Worm (Caenorhabditis elegans) whole organism, L1 larva: ENCODE data around the gene ZK856.7.

Experiments
- C04F5.9 ChIP-seq: sonication (generic microtip); optimal IDR thresholded peaks from 2 replicates; lab custom pipeline; 2016; ENCODE audit warnings: missing genetic modification characterization, missing compliant biosample characterization
- C34B4.2 ChIP-seq: sonication (generic microtip); optimal IDR thresholded peaks from 2 replicates; lab custom pipeline; 2017; ENCODE audit warnings: mild to moderate bottlenecking, missing genetic modification characterization, missing compliant biosample characterization
- aha-1 ChIP-seq: fragments of 150-350 bp; optimal IDR thresholded peaks from 2 replicates; lab custom pipeline; 2014; ENCODE audit warnings: missing biosample characterization, missing genetic modification characterization
- alr-1 ChIP-seq: fragments of 200-800 bp; sonication (Bioruptor generic); optimal IDR thresholded peaks from 2 replicates; lab custom pipeline; 2018; ENCODE audit warnings: borderline replicate concordance, mild to moderate bottlenecking, missing genetic modification characterization, missing compliant biosample characterization
- blmp-1 ChIP-seq: fragments of 150-350 bp; optimal IDR thresholded peaks from 2 replicates; lab custom pipeline; 2014; ENCODE audit warnings: missing biosample characterization, missing genetic modification characterization
- ceh-63 ChIP-seq: fragments of 200-800 bp; sonication (Bioruptor generic); optimal IDR thresholded peaks from 2 replicates; lab custom pipeline; 2018; ENCODE audit warnings: mild to moderate bottlenecking, missing genetic modification characterization, missing compliant biosample characterization
- ceh-90 ChIP-seq: sonication (generic microtip); optimal IDR thresholded peaks from 2 replicates; lab custom pipeline; 2016; ENCODE audit warnings: missing genetic modification characterization, missing compliant biosample characterization
- ces-1 ChIP-seq: fragments of 150-350 bp; optimal IDR thresholded peaks from 2 replicates; lab custom pipeline; 2014; ENCODE audit warnings: missing biosample characterization, missing genetic modification reagents, missing genetic modification characterization
- dsc-1 ChIP-seq: sonication (generic microtip); optimal IDR thresholded peaks from 2 replicates; lab custom pipeline; 2016; ENCODE audit warnings: mild to moderate bottlenecking, missing genetic modification characterization, missing compliant biosample characterization
- egl-13 ChIP-seq: sonication (generic microtip); optimal IDR thresholded peaks from 2 replicates; lab custom pipeline; 2016; ENCODE audit warnings: missing genotype, missing genetic modification reagents, missing genetic modification characterization, missing compliant biosample characterization
- ets-5 ChIP-seq: fragments of 200-800 bp; sonication (Bioruptor generic); IDR thresholded peaks from 2 replicates; pipeline ENCODE4 v1.3.6; 2022; ENCODE audit warnings: missing genetic modification characterization, missing compliant biosample characterization
- fkh-10 ChIP-seq: sonication (generic microtip); optimal IDR thresholded peaks from 2 replicates; lab custom pipeline; 2017; ENCODE audit warnings: missing biosample characterization, missing genetic modification reagents, missing genetic modification characterization
- fkh-4 ChIP-seq: sonication (generic microtip); optimal IDR thresholded peaks from 2 replicates; lab custom pipeline; 2016; ENCODE audit warnings: missing compliant biosample characterization, missing genetic modification characterization, borderline replicate concordance
- fkh-8 ChIP-seq: sonication (generic microtip); optimal IDR thresholded peaks from 2 replicates; lab custom pipeline; 2016; ENCODE audit warnings: mild to moderate bottlenecking, missing genetic modification characterization, missing compliant biosample characterization
- hlh-17 ChIP-seq: fragments of 200-800 bp; sonication (Bioruptor generic); optimal IDR thresholded peaks from 2 replicates; lab custom pipeline; 2018; ENCODE audit warnings: missing genetic modification characterization, mild to moderate bottlenecking, missing compliant biosample characterization, moderate library complexity, borderline replicate concordance
- hpl-2 ChIP-seq: fragments of 150-350 bp; optimal IDR thresholded peaks from 2 replicates; lab custom pipeline; 2014; ENCODE audit warnings: missing biosample characterization, missing genetic modification reagents, missing genetic modification characterization
- irx-1 ChIP-seq: sonication (generic microtip); optimal IDR thresholded peaks from 2 replicates; lab custom pipeline; 2016; ENCODE audit warnings: missing genetic modification characterization, missing compliant biosample characterization
- lin-14 ChIP-seq: fragments of 200-800 bp; sonication (Bioruptor generic); optimal IDR thresholded peaks from 2 replicates; lab custom pipeline; 2018; ENCODE audit warnings: mild to moderate bottlenecking, missing genetic modification characterization, moderate library complexity, missing compliant biosample characterization
- lin-15B ChIP-seq: fragments of 150-350 bp; sonication (generic microtip); optimal IDR thresholded peaks from 3 replicates; lab custom pipeline; 2014; ENCODE audit warnings: missing biosample characterization, missing genetic modification characterization
- lin-35 ChIP-seq, 2 experiments: fragments of 150-350 bp; optimal IDR thresholded peaks; 2 replicates each; lab custom pipeline; 2014; ENCODE audit warnings: missing biosample characterization in 2 of 2, missing genetic modification characterization in 2 of 2, missing genetic modification reagents in 2 of 2
- lin-39 ChIP-seq: fragments of 150-350 bp; optimal IDR thresholded peaks from 2 replicates; lab custom pipeline; 2014; ENCODE audit warnings: missing biosample characterization, missing genetic modification reagents, missing genetic modification characterization
- mep-1 ChIP-seq: fragments of 150-350 bp; optimal IDR thresholded peaks from 2 replicates; lab custom pipeline; 2014; ENCODE audit warnings: missing biosample characterization, missing genetic modification characterization
- nhr-19 ChIP-seq: fragments of 200-800 bp; sonication (Bioruptor generic); conservative IDR thresholded peaks from 2 replicates; pipeline ENCODE4 v1.3.6; 2022; ENCODE audit warnings: missing genetic modification characterization, missing compliant biosample characterization
- nhr-20 ChIP-seq: sonication (generic microtip); optimal IDR thresholded peaks from 2 replicates; lab custom pipeline; 2016; ENCODE audit warnings: mild to moderate bottlenecking, missing genetic modification characterization, missing compliant biosample characterization
- nhr-47 ChIP-seq: sonication (generic microtip); optimal IDR thresholded peaks from 2 replicates; lab custom pipeline; 2016; ENCODE audit warnings: mild to moderate bottlenecking, missing genetic modification characterization, moderate library complexity, missing compliant biosample characterization
- nhr-71 ChIP-seq: sonication (generic microtip); optimal IDR thresholded peaks from 2 replicates; lab custom pipeline; 2016; ENCODE audit warnings: mild to moderate bottlenecking, missing genetic modification characterization, moderate library complexity, missing compliant biosample characterization
- nhr-76 ChIP-seq: sonication (generic microtip); optimal IDR thresholded peaks from 2 replicates; lab custom pipeline; 2017; ENCODE audit warnings: missing biosample characterization, missing genetic modification characterization
- nhr-90 ChIP-seq: sonication (generic microtip); optimal IDR thresholded peaks from 2 replicates; lab custom pipeline; 2016; ENCODE audit warnings: mild to moderate bottlenecking, missing genetic modification characterization, missing compliant biosample characterization; ENCODE audit not compliant: poor library complexity
- pag-3 ChIP-seq: sonication (generic microtip); optimal IDR thresholded peaks from 2 replicates; lab custom pipeline; 2017; ENCODE audit warnings: missing genetic modification characterization, mild to moderate bottlenecking, missing compliant biosample characterization, antibody characterized with exemption, borderline replicate concordance; ENCODE audit not compliant: insufficient read depth
- pqm-1 ChIP-seq: sonication (generic microtip); optimal IDR thresholded peaks from 3 replicates; lab custom pipeline; 2017; ENCODE audit warnings: missing biosample characterization, missing genetic modification characterization
- skn-1 ChIP-seq: fragments of 150-350 bp; optimal IDR thresholded peaks from 2 replicates; lab custom pipeline; 2014; ENCODE audit warnings: missing biosample characterization, missing genetic modification characterization
- snpc-4 ChIP-seq: fragments of 150-350 bp; optimal IDR thresholded peaks from 2 replicates; lab custom pipeline; 2014; ENCODE audit warnings: missing biosample characterization, missing genetic modification characterization
- snu-23 ChIP-seq: sonication (generic microtip); optimal IDR thresholded peaks from 2 replicates; lab custom pipeline; 2016; ENCODE audit warnings: missing genetic modification characterization, missing compliant biosample characterization
- sox-4 ChIP-seq: sonication (generic microtip); optimal IDR thresholded peaks from 2 replicates; lab custom pipeline; 2016; ENCODE audit warnings: missing genetic modification characterization, missing compliant biosample characterization
- sptf-1 ChIP-seq: fragments of 150-350 bp; optimal IDR thresholded peaks from 2 replicates; lab custom pipeline; 2014; ENCODE audit warnings: missing biosample characterization, missing genetic modification characterization
- sup-37 ChIP-seq: fragments of 200-800 bp; sonication (Bioruptor generic); optimal IDR thresholded peaks from 2 replicates; lab custom pipeline; 2018; ENCODE audit warnings: mild to moderate bottlenecking, missing genetic modification characterization, missing compliant biosample characterization
- tlp-1 ChIP-seq: fragments of 150-350 bp; optimal IDR thresholded peaks from 2 replicates; lab custom pipeline; 2014; ENCODE audit warnings: missing biosample characterization, missing genetic modification characterization
- unc-30 ChIP-seq: sonication (generic microtip); optimal IDR thresholded peaks from 2 replicates; lab custom pipeline; 2017; ENCODE audit warnings: missing biosample characterization, missing genetic modification characterization
- unc-98 ChIP-seq: fragments of 200-800 bp; sonication (Bioruptor generic); IDR thresholded peaks from 2 replicates; pipeline ENCODE4 v1.3.6; 2022; ENCODE audit warnings: missing genetic modification characterization, missing compliant biosample characterization
- zip-4 ChIP-seq: fragments of 200-800 bp; sonication (Bioruptor generic); optimal IDR thresholded peaks from 2 replicates; lab custom pipeline; 2018; ENCODE audit warnings: mild to moderate bottlenecking, missing genetic modification characterization, moderate library complexity, missing compliant biosample characterization
- ztf-11 ChIP-seq, 2 experiments: sonication (generic microtip); optimal IDR thresholded peaks; 2 replicates each; lab custom pipeline; 2016 to 2017; ENCODE audit warnings: missing genetic modification characterization in 2 of 2, missing biosample characterization in 1 of 2, missing compliant biosample characterization in 1 of 2

The ZK856.7 gene

ce11 chrV:10201913-10202312 is at the start of gene ZK856.7:
Gene ZK856.7, plus strand, starts transcription at chrV:10202098.
- peak; percentile 9 for TF ChIP-seq blmp-1 (tag; lab: Kevin White, UChicago)
- TF ChIP-seq irx-1 (tag; lab: Kevin White, UChicago), result no peak
- TF ChIP-seq nhr-20 (tag; lab: Kevin White, UChicago), result peak; percentile 16
- no peak for TF ChIP-seq egl-13 (tag; lab: Kevin White, UChicago)

ce11 chrV:10152278-10152677 is 49.6 kb upstream of the ZK856.7 start, which contains the start of gene srsx-28:
Gene srsx-28, plus strand, starts transcription at chrV:10152578.
- TF ChIP-seq sptf-1 (tag; lab: Kevin White, UChicago) (no peak), lin-35 (GFP tag; optimal IDR thresholded peaks at IDR 0.05; lab: Kevin White, UChicago) (no peak), sox-4 (tag; lab: Kevin White, UChicago) (no peak), fkh-4 (tag; lab: Kevin White, UChicago) (no peak), lin-14 (GFP tag; lab: Kevin White, UChicago) (no peak), ceh-90 (tag; lab: Kevin White, UChicago) (no peak), nhr-71 (tag; lab: Kevin White, UChicago) (no peak), ceh-63 (GFP tag; lab: Kevin White, UChicago) (no peak), tlp-1 (tag; lab: Kevin White, UChicago) (no peak), ces-1 (GFP tag; lab: Kevin White, UChicago) (no peak)

DNA sequence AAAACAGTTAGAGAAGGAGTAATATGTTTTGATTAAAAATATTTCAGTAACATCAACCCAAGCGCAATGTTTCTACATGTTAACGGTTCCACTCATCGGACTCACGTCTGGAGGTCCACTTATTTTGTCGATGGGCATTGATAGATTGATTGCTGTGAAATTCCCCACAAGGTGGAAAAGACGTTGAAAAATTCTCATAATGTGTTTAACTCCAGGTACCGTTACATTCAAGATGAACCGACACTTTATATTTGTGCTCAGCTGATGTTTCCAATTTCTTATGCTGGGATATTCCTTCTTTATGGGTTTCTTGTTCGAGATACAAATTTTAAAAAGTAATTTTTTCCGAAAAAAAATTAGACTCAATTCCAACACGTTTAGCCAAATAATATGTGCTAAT is 48.8 kb upstream of the ZK856.7 start:
- TF ChIP-seq nhr-47 (no peak), zip-4 (GFP tag; lab: Kevin White, UChicago) (no peak), alr-1 (tag; lab: Kevin White, UChicago) (no peak), nhr-90 (tag; lab: Kevin White, UChicago) (no peak), tlp-1 (tag; lab: Kevin White, UChicago) (no peak), skn-1 (tag; lab: Kevin White, UChicago) (no peak), snu-23 (GFP tag; lab: Kevin White, UChicago) (no peak), sup-37 (GFP tag; lab: Kevin White, UChicago) (no peak), lin-14 (GFP tag; lab: Kevin White, UChicago) (no peak), lin-39 (no peak), pag-3 (tag; lab: Kevin White, UChicago) (no peak), unc-98 (GFP tag; lab: Robert Waterston, UW) (no peak), mep-1 (tag; lab: Kevin White, UChicago) (no peak), fkh-8 (tag; lab: Kevin White, UChicago) (no peak), C34B4.2 (no peak)

DNA sequence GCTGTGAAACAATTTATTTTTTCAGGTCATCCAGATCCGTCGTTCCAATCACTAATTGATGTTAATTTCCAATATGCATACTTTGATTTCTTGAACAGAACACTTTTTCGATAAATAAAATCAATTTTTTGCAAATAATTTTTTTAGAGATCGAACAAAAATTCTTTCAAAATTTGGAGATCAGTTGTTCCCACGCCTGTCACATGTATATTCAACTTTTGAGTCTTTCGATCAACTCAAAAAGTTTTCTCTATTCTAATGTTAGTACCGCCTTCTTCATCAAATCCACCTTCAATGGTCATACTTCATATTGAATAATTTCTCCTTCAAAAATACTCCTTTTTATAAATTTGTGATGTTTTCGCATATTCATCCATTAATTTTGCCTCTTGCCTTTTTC is 47.2 kb upstream of the ZK856.7 start, which contains the start of gene srsx-29:
Gene srsx-29 (plus strand): TSS at position 301 of the 400 bp plus-strand sequence.
- TF ChIP-seq dsc-1 (tag; lab: Kevin White, UChicago) (no peak), pag-3 (tag; lab: Kevin White, UChicago) (no peak), nhr-76 (tag; lab: Kevin White, UChicago) (no peak), ets-5 (GFP tag; lab: Robert Waterston, UW) (no peak)

DNA sequence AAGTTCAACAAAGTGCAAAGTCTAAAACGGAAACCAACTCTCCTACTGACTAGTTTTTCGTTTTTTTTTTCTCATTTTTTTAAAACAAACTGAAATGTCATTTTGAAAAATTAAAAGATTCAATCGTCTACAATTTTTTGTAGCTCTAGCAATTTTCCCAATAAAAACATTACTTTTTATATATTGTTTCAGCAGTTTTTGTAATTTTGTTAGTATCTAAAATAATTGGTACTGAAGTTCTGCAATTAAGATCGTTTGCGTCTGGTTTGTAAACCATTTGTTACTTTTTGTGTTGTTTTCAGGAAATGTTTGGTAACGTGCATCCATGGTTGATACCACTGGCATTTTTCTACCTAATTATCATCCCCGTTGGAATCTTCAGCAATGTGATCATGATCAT is 43.4 kb upstream of the ZK856.7 start, which contains the start of gene srsx-30:
Gene srsx-30 (plus strand): TSS at position 301 of the 400 bp plus-strand sequence.
- TF ChIP-seq ztf-11 (tag; optimal IDR thresholded peaks at IDR 0.05; lab: Kevin White, UChicago) (no peak), blmp-1 (tag; lab: Kevin White, UChicago) (no peak), lin-15B (tag; lab: Kevin White, UChicago) (no peak), hpl-2 (GFP tag; lab: Kevin White, UChicago) (no peak), aha-1 (tag; lab: Kevin White, UChicago) (no peak), snpc-4 (tag; lab: Kevin White, UChicago) (no peak), ceh-63 (GFP tag; lab: Kevin White, UChicago) (no peak), hlh-17 (GFP tag; lab: Kevin White, UChicago) (no peak), unc-98 (GFP tag; lab: Robert Waterston, UW) (no peak), C34B4.2 (no peak), ces-1 (GFP tag; lab: Kevin White, UChicago) (no peak), pqm-1 (tag; lab: Kevin White, UChicago) (no peak), nhr-19 (GFP tag; lab: Robert Waterston, UW) (no peak), fkh-10 (GFP tag; lab: Kevin White, UChicago) (no peak), C04F5.9 (tag; lab: Kevin White, UChicago) (no peak), nhr-71 (tag; lab: Kevin White, UChicago) (no peak), snu-23 (GFP tag; lab: Kevin White, UChicago) (no peak), unc-30 (no peak)
